Worm (Caenorhabditis elegans) whole organism, early embryonic: ENCODE data around the gene lat-1.

Experiments
- aly-1 ChIP-seq: sonication (generic microtip); optimal IDR thresholded peaks from 2 replicates; lab custom pipeline; 2016; ENCODE audit warnings: missing genetic modification characterization, missing compliant biosample characterization
- ama-1 ChIP-seq: fragments of 150-350 bp; optimal IDR thresholded peaks from 2 replicates; lab custom pipeline; 2014
- ceh-36 ChIP-seq: sonication (generic microtip); optimal IDR thresholded peaks from 2 replicates; lab custom pipeline; 2016; ENCODE audit warnings: missing genetic modification characterization, inconsistent platforms, missing compliant biosample characterization
- ets-7 ChIP-seq: sonication (generic microtip); optimal IDR thresholded peaks from 2 replicates; lab custom pipeline; 2016; ENCODE audit warnings: missing genotype, missing genetic modification characterization, missing compliant biosample characterization
- flt-1 ChIP-seq: fragments of 200-800 bp; sonication (Bioruptor generic); IDR thresholded peaks from 2 replicates; pipeline ENCODE4 v1.3.6; 2022; ENCODE audit warnings: missing genetic modification characterization, missing compliant biosample characterization
- hmbx-1 ChIP-seq: sonication (generic microtip); optimal IDR thresholded peaks from 2 replicates; lab custom pipeline; 2016; ENCODE audit warnings: mild to moderate bottlenecking, missing genetic modification characterization, missing compliant biosample characterization
- hnd-1 ChIP-seq: sonication (generic microtip); optimal IDR thresholded peaks from 2 replicates; lab custom pipeline; 2016; ENCODE audit warnings: missing genetic modification characterization, missing compliant biosample characterization
- pes-1 ChIP-seq: fragments of 200-800 bp; sonication (Bioruptor generic); IDR thresholded peaks from 2 replicates; pipeline ENCODE4 v1.3.6; 2022; ENCODE audit warnings: missing genetic modification reagents, missing genetic modification characterization, missing compliant biosample characterization
- tbx-11 ChIP-seq: fragments of 200-800 bp; sonication (Bioruptor generic); IDR thresholded peaks from 2 replicates; pipeline ENCODE4 v1.3.6; 2022; ENCODE audit warnings: missing genetic modification characterization, missing compliant biosample characterization

ce11 chrII:8916656-8917055 lies 20.0 kb downstream of the lat-1 start:
- no peak for TF ChIP-seq aly-1 (tag; lab: Kevin White, UChicago)
- no peak for TF ChIP-seq ama-1 (lab: Kevin White, UChicago)
- TF ChIP-seq pes-1 (GFP tag; lab: Robert Waterston, UW) = no peak
- TF ChIP-seq hmbx-1 (tag; lab: Kevin White, UChicago) = no peak
- no peak for TF ChIP-seq hnd-1 (tag; lab: Kevin White, UChicago)
- no peak for TF ChIP-seq ets-7 (tag; lab: Kevin White, UChicago)
- no peak for TF ChIP-seq ceh-36 (tag; lab: Kevin White, UChicago)
- TF ChIP-seq tbx-11 (GFP tag; lab: Robert Waterston, UW) = no peak
- TF ChIP-seq flt-1 = no peak
